Fruit fly (Drosophila melanogaster): ENCODE data around the gene CG46460.

dm6 chr3L:4221226-4221770, 5.8 kb downstream of the CG46460 start:
- TF ChIP-seq CG8478 (optimal IDR thresholded peaks at IDR 0.05) (no peak), CTCF (optimal IDR thresholded peaks at IDR 0.05) (no peak)
